Fruit fly (Drosophila melanogaster): ENCODE data around the gene Gnmt.

The Gnmt gene

DNA sequence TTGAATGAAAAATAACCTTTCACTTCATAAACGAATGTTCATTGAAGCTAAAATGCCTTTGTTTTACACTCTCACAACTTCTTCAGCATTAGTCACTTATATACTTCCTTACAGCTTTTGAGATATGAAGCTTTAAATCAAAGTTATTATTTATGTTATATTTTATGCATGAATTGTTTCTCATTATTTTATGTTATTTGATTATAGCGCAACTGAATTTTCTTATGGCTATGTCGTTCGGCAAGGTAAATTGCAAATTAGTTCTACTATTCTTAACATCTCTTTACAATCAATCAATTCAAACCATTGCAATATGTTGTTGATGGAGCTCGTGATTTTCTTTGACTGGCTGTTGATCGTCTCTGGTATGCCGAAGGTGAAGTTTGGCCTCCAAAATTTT lies 38.2 kb upstream of the Gnmt start, which contains the start of gene CG11600:
TSS of gene CG11600 (plus strand) at position 301 of the 400 bp plus-strand sequence.
- TF ChIP-seq pan (optimal IDR thresholded peaks at IDR 0.05) (no peak), br (GFP tag; optimal IDR thresholded peaks at IDR 0.05) (no peak), rgr (GFP tag; optimal IDR thresholded peaks at IDR 0.05) (no peak), Myc (optimal IDR thresholded peaks at IDR 0.05) (no peak), Mio (GFP tag; optimal IDR thresholded peaks at IDR 0.05) (no peak), Rel (GFP tag; optimal IDR thresholded peaks at IDR 0.05) (no peak), Rel (tag; optimal IDR thresholded peaks at IDR 0.05) (no peak), dl (GFP tag; optimal IDR thresholded peaks at IDR 0.05; ENCODE audit: insufficient read depth in 1 of 2, partially characterized antibody in 2 of 2) (no peak), Abd-B (GFP tag; optimal IDR thresholded peaks at IDR 0.05) (no peak), Jra (GFP tag; optimal IDR thresholded peaks at IDR 0.05) (no peak), fru (GFP tag; optimal IDR thresholded peaks at IDR 0.05) (no peak), GATAd (GFP tag; optimal IDR thresholded peaks at IDR 0.05) (no peak), Vsx2 (GFP tag; optimal IDR thresholded peaks at IDR 0.05; ENCODE audit: partially characterized antibody) (no peak), lola (GFP tag; optimal IDR thresholded peaks at IDR 0.05) (no peak), brk (GFP tag; optimal IDR thresholded peaks at IDR 0.05) (no peak), foxo (GFP tag; optimal IDR thresholded peaks at IDR 0.05) (no peak), CG9705 (GFP tag; optimal IDR thresholded peaks at IDR 0.05) (no peak), CrebA (GFP tag; optimal IDR thresholded peaks at IDR 0.05; ENCODE audit: borderline replicate concordance) (no peak), OdsH (GFP tag; optimal IDR thresholded peaks at IDR 0.05) (no peak), Dfd (GFP tag; optimal IDR thresholded peaks at IDR 0.05) (no peak)

dm6 chr3R:12637961-12638531 lies 36.4 kb upstream of the Gnmt start, which contains the start of gene CG11608:
Gene CG11608, plus strand, starts transcription at chr3R:12638481.
- TF ChIP-seq woc (GFP tag; optimal IDR thresholded peaks at IDR 0.05) (no peak), pan (optimal IDR thresholded peaks at IDR 0.05) (no peak), tai (GFP tag; optimal IDR thresholded peaks at IDR 0.05) (no peak), Rel (GFP tag; optimal IDR thresholded peaks at IDR 0.05) (no peak), Rel (tag; optimal IDR thresholded peaks at IDR 0.05) (no peak), HLH106 (tag; optimal IDR thresholded peaks at IDR 0.05) (no peak), dl (GFP tag; optimal IDR thresholded peaks at IDR 0.05; ENCODE audit: insufficient read depth in 1 of 2, partially characterized antibody in 2 of 2) (no peak), Dif (GFP tag; optimal IDR thresholded peaks at IDR 0.05; ENCODE audit: partially characterized antibody) (no peak), h (GFP tag; optimal IDR thresholded peaks at IDR 0.05) (no peak), dmrt93B (GFP tag; optimal IDR thresholded peaks at IDR 0.05) (no peak), psq (GFP tag; optimal IDR thresholded peaks at IDR 0.05) (no peak), ey (GFP tag; optimal IDR thresholded peaks at IDR 0.05) (no peak), N (GFP tag; optimal IDR thresholded peaks at IDR 0.05) (no peak)

DNA sequence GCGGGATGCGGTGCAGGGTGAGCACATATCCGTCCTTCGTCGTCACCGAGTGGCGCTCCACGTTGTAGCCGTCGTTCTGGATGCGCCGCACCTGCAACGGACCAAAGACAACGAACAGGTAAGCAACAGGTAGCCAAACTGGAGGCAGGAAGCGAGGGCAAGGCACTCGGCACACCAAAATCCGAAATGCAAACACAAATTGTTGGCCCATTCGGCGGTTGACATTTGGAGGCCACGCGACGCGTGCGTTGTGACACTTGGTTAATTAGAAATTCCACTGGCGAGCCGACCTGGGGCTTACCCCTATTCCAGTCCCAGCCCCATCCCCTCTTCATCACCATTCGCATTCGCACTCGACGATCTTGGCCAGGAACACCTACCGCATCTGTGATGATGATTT lies 32.8 kb upstream of the Gnmt start:
- TF ChIP-seq HLH106 (tag; optimal IDR thresholded peaks at IDR 0.05) = no peak
- TF ChIP-seq OdsH (GFP tag; optimal IDR thresholded peaks at IDR 0.05) = no peak
- no peak for TF ChIP-seq CG32264 (GFP tag; optimal IDR thresholded peaks at IDR 0.05)
- no peak for TF ChIP-seq GATAd (GFP tag; optimal IDR thresholded peaks at IDR 0.05)
- TF ChIP-seq psq (GFP tag; optimal IDR thresholded peaks at IDR 0.05) = no peak
- no peak for TF ChIP-seq Jra (GFP tag; optimal IDR thresholded peaks at IDR 0.05)
- TF ChIP-seq sv (GFP tag; optimal IDR thresholded peaks at IDR 0.05) = no peak
- no peak for TF ChIP-seq Rel (GFP tag; optimal IDR thresholded peaks at IDR 0.05)
- no peak for TF ChIP-seq Rel (tag; optimal IDR thresholded peaks at IDR 0.05)
- TF ChIP-seq jim (GFP tag; optimal IDR thresholded peaks at IDR 0.05) = no peak
- TF ChIP-seq sage (GFP tag; optimal IDR thresholded peaks at IDR 0.05) = no peak
- TF ChIP-seq CrebA (GFP tag; optimal IDR thresholded peaks at IDR 0.05; ENCODE audit: borderline replicate concordance) = no peak
- TF ChIP-seq pan (optimal IDR thresholded peaks at IDR 0.05) = no peak
- TF ChIP-seq Abd-B (GFP tag; optimal IDR thresholded peaks at IDR 0.05) = no peak
- TF ChIP-seq Hr83 (GFP tag; optimal IDR thresholded peaks at IDR 0.05; ENCODE audit: poor library complexity, severe bottlenecking) = no peak
- TF ChIP-seq br (GFP tag; optimal IDR thresholded peaks at IDR 0.05) = no peak
- TF ChIP-seq h (GFP tag; optimal IDR thresholded peaks at IDR 0.05) = no peak
- TF ChIP-seq lola (GFP tag; optimal IDR thresholded peaks at IDR 0.05) = no peak
- no peak for TF ChIP-seq Dfd (GFP tag; optimal IDR thresholded peaks at IDR 0.05)
- no peak for TF ChIP-seq Sp1 (GFP tag; optimal IDR thresholded peaks at IDR 0.05)
- TF ChIP-seq foxo (GFP tag; optimal IDR thresholded peaks at IDR 0.05) = no peak
